Fruit fly (Drosophila melanogaster) whole organism, wandering third instar larva: ENCODE measurements around the gene Rim2.

Source experiments
- Abd-B ChIP-seq: fragments of >200 bp; optimal IDR thresholded peaks from 2 replicates; lab custom pipeline; 2017; ENCODE audit warnings: missing biosample characterization, missing genetic modification characterization
- CG9705 ChIP-seq: fragments of 200-800 bp; sonication (Bioruptor generic); optimal IDR thresholded peaks from 2 replicates; lab custom pipeline; 2018; ENCODE audit warnings: missing biosample characterization, mild to moderate bottlenecking, missing genetic modification characterization
- Dfd ChIP-seq: fragments of >200 bp; optimal IDR thresholded peaks from 2 replicates; lab custom pipeline; 2017; ENCODE audit warnings: missing biosample characterization, missing genetic modification characterization
- Mio ChIP-seq: sonication (Bioruptor generic); optimal IDR thresholded peaks from 2 replicates; lab custom pipeline; 2016; ENCODE audit warnings: missing biosample characterization, missing genetic modification characterization
- Rel ChIP-seq, 2 experiments: fragments of 200-800 bp; sonication (Bioruptor generic) in 1 of 2; optimal IDR thresholded peaks; 2 replicates in 1 of 2; 3 replicates in 1 of 2; lab custom pipeline; 2016 to 2019; ENCODE audit warnings: mild to moderate bottlenecking in 2 of 2, missing biosample characterization in 2 of 2, missing genetic modification characterization in 2 of 2, moderate library complexity in 1 of 2
- foxo ChIP-seq, 2 experiments: fragments of 200-800 bp; sonication (Bioruptor generic); optimal IDR thresholded peaks; 2 replicates in 1 of 2; 3 replicates in 1 of 2; lab custom pipeline; 2016 to 2017; ENCODE audit warnings: missing biosample characterization in 2 of 2, missing genetic modification characterization in 2 of 2
- h ChIP-seq: fragments of 200-800 bp; sonication (Bioruptor generic); optimal IDR thresholded peaks from 3 replicates; lab custom pipeline; 2016; ENCODE audit warnings: missing biosample characterization, mild to moderate bottlenecking, missing genetic modification characterization
- lola ChIP-seq: fragments of >200 bp; optimal IDR thresholded peaks from 2 replicates; lab custom pipeline; 2017; ENCODE audit warnings: missing biosample characterization, missing genetic modification characterization
- sage ChIP-seq: fragments of 200-800 bp; sonication (Bioruptor generic); optimal IDR thresholded peaks from 2 replicates; lab custom pipeline; 2016; ENCODE audit warnings: missing biosample characterization, mild to moderate bottlenecking, missing genetic modification characterization
- tai ChIP-seq: sonication (Bioruptor generic); optimal IDR thresholded peaks from 2 replicates; lab custom pipeline; 2016; ENCODE audit warnings: missing biosample characterization, missing genetic modification characterization
- usp ChIP-seq: fragments of >200 bp; optimal IDR thresholded peaks from 2 replicates; lab custom pipeline; 2017; ENCODE audit warnings: missing biosample characterization, missing genetic modification characterization

dm6 chr2L:1723937-1724591 lies at the start of gene Rim2:
- TF ChIP-seq Mio (GFP tag; lab: Kevin White, UChicago) (no peak), Dfd (GFP tag; lab: Kevin White, UChicago) (no peak), Rel (GFP tag; optimal IDR thresholded peaks at IDR 0.05; lab: Kevin White, UChicago) (no peak), Rel (tag; optimal IDR thresholded peaks at IDR 0.05; lab: Kevin White, UChicago) (peak; percentile 87), usp (GFP tag; lab: Kevin White, UChicago) (no peak), Abd-B (no peak), CG9705 (GFP tag; lab: Kevin White, UChicago) (no peak), foxo (GFP tag; optimal IDR thresholded peaks at IDR 0.05; lab: Kevin White, UChicago) (peak in 1 of 2 experiments; percentile 15), tai (GFP tag; lab: Kevin White, UChicago) (no peak), sage (GFP tag; lab: Kevin White, UChicago) (no peak), h (GFP tag; lab: Kevin White, UChicago) (peak; percentile 17), lola (no peak)
